Worm (Caenorhabditis elegans): Measurements from ENCODE around the gene cox-5A.

The cox-5A gene

DNA sequence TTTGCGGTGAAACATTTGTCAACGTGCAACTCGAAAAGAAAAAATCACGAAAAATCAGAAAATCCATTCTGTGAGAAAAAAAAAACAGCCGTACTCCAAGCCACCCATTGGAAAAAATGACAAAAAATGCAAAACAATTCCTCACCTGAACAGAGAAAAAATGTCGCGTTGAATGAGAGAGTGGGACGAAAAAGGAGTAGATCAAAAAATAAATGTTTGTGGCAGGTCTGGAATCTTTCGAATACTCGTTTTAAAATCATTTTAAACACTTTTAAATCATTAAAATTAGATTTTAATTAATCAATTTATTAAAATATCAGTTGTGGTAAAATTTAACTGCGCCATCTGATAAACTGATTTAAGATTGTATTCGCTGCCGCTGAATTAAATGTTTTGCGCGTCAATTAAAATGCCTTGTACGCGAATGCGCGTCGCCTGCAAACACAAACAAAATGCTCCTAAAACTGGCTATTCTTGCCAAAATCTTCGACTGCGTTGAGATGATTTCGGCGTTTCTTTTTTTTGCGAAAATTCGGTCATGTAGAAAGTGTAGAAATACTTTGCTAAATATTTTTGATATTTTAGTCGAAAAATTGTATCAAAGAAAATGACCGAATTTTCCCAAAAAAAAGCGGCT is 35.1 kb upstream of the cox-5A start, which contains the start of gene Y37D8A.6:
Gene Y37D8A.6 (minus strand): TSS at position 238 of the 637 bp plus-strand sequence.
- TF ChIP-seq ceh-9 (tag; optimal IDR thresholded peaks at IDR 0.05): no peak
- no peak for TF ChIP-seq hlh-13 (GFP tag; optimal IDR thresholded peaks at IDR 0.05)

DNA sequence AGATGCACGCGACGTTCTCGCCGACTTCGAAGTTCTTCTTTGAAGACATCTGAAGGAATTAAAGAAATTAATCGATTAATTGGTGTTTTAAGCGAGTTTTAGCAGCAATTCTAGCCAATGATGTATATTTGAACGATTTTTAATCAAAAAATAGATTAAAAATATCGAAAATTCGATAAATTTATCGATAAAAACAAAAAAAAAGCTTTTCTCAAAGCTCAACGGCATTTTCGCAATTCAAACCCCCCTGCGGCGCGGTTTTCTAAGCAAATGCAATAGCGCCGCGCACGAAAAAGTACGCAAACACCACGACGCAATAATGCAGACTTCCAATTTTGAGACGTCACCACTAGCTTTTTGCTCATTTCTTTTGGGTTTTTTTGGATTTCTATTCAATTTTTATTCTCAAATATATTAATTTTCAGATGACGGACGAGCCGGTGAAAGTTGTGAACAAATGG is 30.7 kb upstream of the cox-5A start, which contains the start of the genes mrg-1 and spcs-2:
Gene mrg-1 (minus strand): TSS at position 51 of the 461 bp plus-strand sequence.
Gene spcs-2 (plus strand): TSS at position 426 of the 461 bp plus-strand sequence.
- peak; percentile 81 for TF ChIP-seq ceh-19 (GFP tag; optimal IDR thresholded peaks at IDR 0.05)
- peak; percentile 47; the same call in 1 of the 2 replicates for TF ChIP-seq unc-3 (GFP tag; conservative IDR thresholded peaks at IDR 0.05)
- TF ChIP-seq unc-3 (tag; optimal IDR thresholded peaks at IDR 0.05): peak; percentile 68
- TF ChIP-seq hlh-8 (tag; optimal IDR thresholded peaks at IDR 0.05): peak; percentile 21
- TF ChIP-seq madf-2 (tag; optimal IDR thresholded peaks at IDR 0.05): peak; percentile 56
- TF ChIP-seq ceh-24 (tag; optimal IDR thresholded peaks at IDR 0.05): no peak
- peak; percentile 91 for TF ChIP-seq K09A11.1 (tag; optimal IDR thresholded peaks at IDR 0.05; ENCODE audit: insufficient read depth)
- peak; percentile 43 for TF ChIP-seq C08G9.2 (tag; optimal IDR thresholded peaks at IDR 0.05)
- peak; percentile 25 for TF ChIP-seq Y22D7AL.16 (tag; optimal IDR thresholded peaks at IDR 0.05)
- TF ChIP-seq fkh-6 (tag; optimal IDR thresholded peaks at IDR 0.05): peak; percentile 47
- no peak for TF ChIP-seq hlh-6 (tag; optimal IDR thresholded peaks at IDR 0.05)
- peak; percentile 80 for TF ChIP-seq ref-2 (tag; optimal IDR thresholded peaks at IDR 0.05)
- no peak for TF ChIP-seq hlh-13 (GFP tag; optimal IDR thresholded peaks at IDR 0.05)
- peak; percentile 48 for TF ChIP-seq C38D4.7 (GFP tag; optimal IDR thresholded peaks at IDR 0.05)
- no peak for TF ChIP-seq elt-4 (tag; optimal IDR thresholded peaks at IDR 0.05)
- TF ChIP-seq sdc-2 (tag; optimal IDR thresholded peaks at IDR 0.05): no peak
- TF ChIP-seq pros-1 (tag; optimal IDR thresholded peaks at IDR 0.05): no peak
- peak; percentile 55 for TF ChIP-seq eyg-1 (tag; optimal IDR thresholded peaks at IDR 0.05)
- peak; percentile 84 for TF ChIP-seq K02D7.2 (tag; optimal IDR thresholded peaks at IDR 0.05)
- peak; percentile 47 for TF ChIP-seq pha-2 (tag; optimal IDR thresholded peaks at IDR 0.05)
- TF ChIP-seq ceh-9 (tag; optimal IDR thresholded peaks at IDR 0.05): no peak
- TF ChIP-seq fax-1 (tag; optimal IDR thresholded peaks at IDR 0.05): peak; percentile 80
- TF ChIP-seq ceh-34 (tag; optimal IDR thresholded peaks at IDR 0.05): peak; percentile 88
- TF ChIP-seq ceh-14 (tag; optimal IDR thresholded peaks at IDR 0.05): peak; percentile 88
- no peak for TF ChIP-seq hlh-30 (tag; optimal IDR thresholded peaks at IDR 0.05; ENCODE audit: insufficient read depth)
- peak; percentile 88 for TF ChIP-seq nfya-1 (tag; optimal IDR thresholded peaks at IDR 0.05)
- peak; percentile 10 for TF ChIP-seq lim-6 (tag; optimal IDR thresholded peaks at IDR 0.05)
- peak; percentile 92 for TF ChIP-seq ceh-31 (tag; optimal IDR thresholded peaks at IDR 0.05)
- TF ChIP-seq npax-4 (tag; optimal IDR thresholded peaks at IDR 0.05): peak; percentile 39
- no peak for TF ChIP-seq unc-55 (GFP tag; optimal IDR thresholded peaks at IDR 0.05)
- peak; percentile 81 for TF ChIP-seq F13H6.1 (tag; optimal IDR thresholded peaks at IDR 0.05)
- peak; percentile 44 for TF ChIP-seq ets-4 (tag; optimal IDR thresholded peaks at IDR 0.05)
- TF ChIP-seq tbx-2 (tag; optimal IDR thresholded peaks at IDR 0.05): peak; percentile 87
- no peak for TF ChIP-seq fkh-10 (GFP tag; optimal IDR thresholded peaks at IDR 0.05)
- TF ChIP-seq ztf-16 (tag; optimal IDR thresholded peaks at IDR 0.05): peak; percentile 78
- peak; percentile 50 for TF ChIP-seq ceh-48 (tag; optimal IDR thresholded peaks at IDR 0.05)
- TF ChIP-seq tbx-7 (tag; optimal IDR thresholded peaks at IDR 0.05): peak; percentile 34
- TF ChIP-seq elt-2 (tag; optimal IDR thresholded peaks at IDR 0.05): peak; percentile 80
- TF ChIP-seq pha-4 (tag; optimal IDR thresholded peaks at IDR 0.05): no peak
- peak; percentile 78 for TF ChIP-seq ceh-2 (tag; optimal IDR thresholded peaks at IDR 0.05)
- TF ChIP-seq pqm-1 (tag; optimal IDR thresholded peaks at IDR 0.05): no peak
- no peak for TF ChIP-seq dmd-4 (tag; optimal IDR thresholded peaks at IDR 0.05; ENCODE audit: borderline replicate concordance)
- peak; percentile 59 for TF ChIP-seq che-1 (tag; optimal IDR thresholded peaks at IDR 0.05)
- TF ChIP-seq gmeb-2 (tag; optimal IDR thresholded peaks at IDR 0.05): peak; percentile 62
- peak; percentile 8 for TF ChIP-seq T23F11.4 (GFP tag; optimal IDR thresholded peaks at IDR 0.05)
- TF ChIP-seq hlh-15 (tag; optimal IDR thresholded peaks at IDR 0.05): no peak
- peak; percentile 66 for TF ChIP-seq ceh-18 (tag; optimal IDR thresholded peaks at IDR 0.05)
- no peak for TF ChIP-seq nhr-232 (tag; optimal IDR thresholded peaks at IDR 0.05)
- peak; percentile 86 for TF ChIP-seq unc-86 (tag; optimal IDR thresholded peaks at IDR 0.05)
- peak; percentile 66 for TF ChIP-seq ttx-3 (tag; optimal IDR thresholded peaks at IDR 0.05)
